Fruit fly (Drosophila melanogaster) whole organism, adult: Measurements from ENCODE around the gene ova.

Source experiments
- CG11617 ChIP-seq: fragments of 200-800 bp; sonication (Bioruptor generic); optimal IDR thresholded peaks from 2 replicates; lab custom pipeline; 2017; ENCODE audit warnings: mild to moderate bottlenecking, missing biosample characterization, missing genetic modification reagents, missing genetic modification characterization
- CG12768 ChIP-seq: fragments of 200-800 bp; sonication (Bioruptor generic); optimal IDR thresholded peaks from 2 replicates; lab custom pipeline; 2017; ENCODE audit warnings: missing biosample characterization, missing genetic modification characterization, mild to moderate bottlenecking, moderate library complexity, missing genetic modification reagents
- CG14711 ChIP-seq: fragments of 200-800 bp; sonication (Bioruptor generic); optimal IDR thresholded peaks from 2 replicates; lab custom pipeline; 2018; ENCODE audit warnings: missing biosample characterization, mild to moderate bottlenecking, missing genetic modification characterization, moderate library complexity
- CG1620 ChIP-seq: fragments of 200-800 bp; sonication (Bioruptor generic); optimal IDR thresholded peaks from 2 replicates; lab custom pipeline; 2016; ENCODE audit warnings: missing biosample characterization, missing genetic modification characterization
- CG33017 ChIP-seq: fragments of 200-800 bp; sonication (Bioruptor generic); optimal IDR thresholded peaks from 2 replicates; lab custom pipeline; 2018; ENCODE audit warnings: missing biosample characterization, mild to moderate bottlenecking, missing genetic modification characterization, moderate library complexity
- CG5204 ChIP-seq: fragments of 200-800 bp; sonication (Bioruptor generic); optimal IDR thresholded peaks from 2 replicates; lab custom pipeline; 2016; ENCODE audit warnings: missing biosample characterization, missing genetic modification characterization
- CG7045 ChIP-seq: fragments of 200-800 bp; sonication (Bioruptor generic); optimal IDR thresholded peaks from 2 replicates; lab custom pipeline; 2017; ENCODE audit warnings: missing biosample characterization, mild to moderate bottlenecking, missing genetic modification characterization
- CG7101 ChIP-seq: fragments of 200-800 bp; sonication (Bioruptor generic); optimal IDR thresholded peaks from 2 replicates; lab custom pipeline; 2018; ENCODE audit warnings: missing biosample characterization, mild to moderate bottlenecking, missing genetic modification characterization, moderate library complexity
- Clk ChIP-seq: fragments of 200-800 bp; sonication (Bioruptor generic); optimal IDR thresholded peaks from 2 replicates; lab custom pipeline; 2017; ENCODE audit warnings: missing biosample characterization, missing genetic modification characterization
- Crg-1 ChIP-seq: fragments of 200-800 bp; sonication (Bioruptor generic); optimal IDR thresholded peaks from 2 replicates; lab custom pipeline; 2016; ENCODE audit warnings: missing biosample characterization, missing genetic modification characterization
- Hr96 ChIP-seq: fragments of 200-800 bp; sonication (Bioruptor generic); optimal IDR thresholded peaks from 2 replicates; lab custom pipeline; 2016; ENCODE audit warnings: missing biosample characterization, missing genetic modification characterization
- Mnt ChIP-seq: fragments of 200-800 bp; sonication (Bioruptor generic); optimal IDR thresholded peaks from 2 replicates; lab custom pipeline; 2016; ENCODE audit warnings: missing biosample characterization, mild to moderate bottlenecking, missing genetic modification characterization
- bab1 ChIP-seq: fragments of 200-800 bp; sonication (Bioruptor generic); optimal IDR thresholded peaks from 3 replicates; lab custom pipeline; 2019; ENCODE audit warnings: missing biosample characterization, mild to moderate bottlenecking, missing genetic modification characterization, moderate library complexity
- cic ChIP-seq: fragments of 200-800 bp; sonication (Bioruptor generic); optimal IDR thresholded peaks from 2 replicates; lab custom pipeline; 2017; ENCODE audit warnings: missing biosample characterization, mild to moderate bottlenecking, missing genetic modification characterization, moderate library complexity
- cnc ChIP-seq, 2 experiments: fragments of >200 bp; optimal IDR thresholded peaks; 2 replicates each; lab custom pipeline; 2017
- kay ChIP-seq: fragments of 200-800 bp; sonication (Bioruptor generic); peaks from one replicate; lab custom pipeline; 2016; ENCODE audit warnings: missing biosample characterization, missing genetic modification characterization, borderline replicate concordance
- ovo ChIP-seq: fragments of 200-800 bp; sonication (Bioruptor generic); optimal IDR thresholded peaks from 2 replicates; lab custom pipeline; 2016; ENCODE audit warnings: missing biosample characterization, missing genetic modification characterization
- pad ChIP-seq: fragments of 200-800 bp; sonication (Bioruptor generic); optimal IDR thresholded peaks from 3 replicates; lab custom pipeline; 2017; ENCODE audit warnings: missing biosample characterization, missing genetic modification characterization, mild to moderate bottlenecking, moderate library complexity, missing genetic modification reagents
- tj ChIP-seq: fragments of 200-800 bp; sonication (Bioruptor generic); optimal IDR thresholded peaks from 3 replicates; lab custom pipeline; 2017; ENCODE audit warnings: missing biosample characterization, mild to moderate bottlenecking, missing genetic modification characterization, moderate library complexity
- toe ChIP-seq: fragments of 200-800 bp; sonication (Bioruptor generic); optimal IDR thresholded peaks from 2 replicates; lab custom pipeline; 2016; ENCODE audit warnings: missing biosample characterization, missing genetic modification characterization

Gene ova

dm6 chr2L:10222550-10223231 lies 8.8 kb downstream of the ova start, which contains the start of gene Bcs1:
Gene Bcs1, plus strand, starts transcription at chr2L:10222657.
- TF ChIP-seq kay (peak; percentile 92), Mnt (GFP tag; lab: Kevin White, UChicago) (no peak), pad (GFP tag; lab: Kevin White, UChicago) (no peak), CG11617 (GFP tag; lab: Kevin White, UChicago) (no peak), CG14711 (tag; lab: Kevin White, UChicago) (no peak)

DNA sequence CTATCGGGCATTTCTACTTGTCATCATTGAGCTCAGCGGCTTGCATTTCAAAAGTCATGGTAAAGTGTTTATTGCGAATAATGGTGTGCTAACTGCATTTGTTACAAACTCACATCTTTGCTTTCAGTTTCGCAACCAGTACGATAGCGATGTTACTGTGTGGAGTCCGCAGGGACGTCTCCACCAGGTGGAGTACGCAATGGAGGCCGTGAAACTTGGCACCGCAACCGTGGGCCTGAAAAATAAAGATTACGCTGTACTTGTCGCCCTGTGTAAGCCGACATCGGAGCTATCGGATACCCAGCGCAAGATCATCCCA lies 10.1 kb downstream of the ova start:
- no peak for TF ChIP-seq ovo (GFP tag; lab: Kevin White, UChicago)
- TF ChIP-seq CG12768 (GFP tag; lab: Kevin White, UChicago) = no peak
- TF ChIP-seq cnc (optimal IDR thresholded peaks at IDR 0.05; lab: Kevin White, UChicago) = peak; percentile 88 to 92

DNA sequence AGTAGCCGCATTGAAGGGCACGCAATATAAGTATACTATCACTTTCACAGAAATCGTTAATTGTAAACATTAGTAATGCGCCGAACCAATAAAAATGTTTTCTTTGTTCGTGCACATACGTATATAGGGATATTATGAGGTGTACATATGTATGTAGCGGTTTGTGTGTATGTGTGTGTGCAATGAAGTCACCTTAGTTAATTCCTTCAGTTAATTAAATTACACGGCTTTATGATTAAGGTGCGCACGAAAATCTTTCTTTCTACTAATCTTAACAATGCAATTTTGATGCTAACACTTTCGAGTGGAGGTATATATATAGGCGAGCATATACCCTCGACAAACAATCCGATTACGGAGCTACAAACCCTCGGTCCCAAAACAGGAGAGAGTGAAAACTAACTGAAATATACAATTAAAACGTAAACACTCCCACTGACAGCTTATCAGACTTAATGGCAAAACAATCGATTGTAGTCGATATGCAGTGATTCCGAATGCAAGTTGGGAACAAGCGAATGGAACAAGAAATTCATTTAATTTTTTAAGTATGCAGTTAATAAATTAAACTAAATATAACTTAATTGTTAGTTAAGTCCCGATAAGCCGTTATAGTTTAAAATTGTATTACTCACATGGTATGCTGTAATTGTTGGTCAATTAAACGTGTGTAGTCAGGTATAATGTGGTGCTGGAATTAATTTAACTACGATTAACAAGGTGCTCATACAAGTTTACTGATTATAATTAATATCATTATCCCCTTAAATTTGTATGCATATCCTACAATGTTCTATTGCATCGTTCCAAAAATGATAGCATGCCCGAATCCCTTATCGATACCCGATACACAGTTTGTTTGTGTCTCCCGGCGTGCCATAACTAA lies 10.7 kb downstream of the ova start, which contains the start of the genes Npc1a and Prosalpha6:
TSS of gene Npc1a (minus strand) at position 716 of the 886 bp plus-strand sequence.
TSS of gene Prosalpha6 (plus strand) at position 851 of the 886 bp plus-strand sequence.
- TF ChIP-seq tj (GFP tag; lab: Kevin White, UChicago) = peak; percentile 4
- TF ChIP-seq cic = peak; percentile 37
- peak; percentile 72 for TF ChIP-seq kay
- TF ChIP-seq bab1 (GFP tag; lab: Kevin White, UChicago) = peak; percentile 44
- TF ChIP-seq CG12768 (GFP tag; lab: Kevin White, UChicago) = peak; percentile 52
- TF ChIP-seq CG5204 = no peak
- TF ChIP-seq Clk (GFP tag; lab: Kevin White, UChicago) = no peak
- peak; percentile 39 for TF ChIP-seq pad (GFP tag; lab: Kevin White, UChicago)
- no peak for TF ChIP-seq CG7101 (tag; lab: Kevin White, UChicago)
- TF ChIP-seq CG7045 (GFP tag; lab: Kevin White, UChicago) = peak; percentile 3

DNA sequence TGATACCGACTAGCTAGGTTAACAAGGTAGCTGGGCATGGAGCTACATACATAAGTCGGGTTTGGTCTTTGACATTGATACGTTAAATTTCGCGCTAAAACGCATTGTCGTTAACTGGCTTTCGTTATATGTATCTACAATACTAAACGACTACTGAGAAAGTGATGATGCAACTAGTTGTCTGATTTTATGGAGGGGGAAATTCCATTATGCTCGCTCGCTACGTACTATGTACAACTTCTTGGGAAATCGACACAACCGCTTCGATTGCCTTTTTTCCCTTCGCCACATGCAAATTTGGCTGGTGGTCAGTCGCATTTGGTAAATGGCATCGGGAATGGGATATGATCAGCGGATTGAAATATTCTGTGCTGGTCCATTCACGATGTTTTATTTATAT lies 11.5 kb downstream of the ova start:
- TF ChIP-seq Clk (GFP tag; lab: Kevin White, UChicago) (no peak), tj (GFP tag; lab: Kevin White, UChicago) (peak; percentile 77), ovo (GFP tag; lab: Kevin White, UChicago) (no peak), CG5204 (no peak), kay (no peak), Crg-1 (GFP tag; lab: Kevin White, UChicago) (no peak)

DNA sequence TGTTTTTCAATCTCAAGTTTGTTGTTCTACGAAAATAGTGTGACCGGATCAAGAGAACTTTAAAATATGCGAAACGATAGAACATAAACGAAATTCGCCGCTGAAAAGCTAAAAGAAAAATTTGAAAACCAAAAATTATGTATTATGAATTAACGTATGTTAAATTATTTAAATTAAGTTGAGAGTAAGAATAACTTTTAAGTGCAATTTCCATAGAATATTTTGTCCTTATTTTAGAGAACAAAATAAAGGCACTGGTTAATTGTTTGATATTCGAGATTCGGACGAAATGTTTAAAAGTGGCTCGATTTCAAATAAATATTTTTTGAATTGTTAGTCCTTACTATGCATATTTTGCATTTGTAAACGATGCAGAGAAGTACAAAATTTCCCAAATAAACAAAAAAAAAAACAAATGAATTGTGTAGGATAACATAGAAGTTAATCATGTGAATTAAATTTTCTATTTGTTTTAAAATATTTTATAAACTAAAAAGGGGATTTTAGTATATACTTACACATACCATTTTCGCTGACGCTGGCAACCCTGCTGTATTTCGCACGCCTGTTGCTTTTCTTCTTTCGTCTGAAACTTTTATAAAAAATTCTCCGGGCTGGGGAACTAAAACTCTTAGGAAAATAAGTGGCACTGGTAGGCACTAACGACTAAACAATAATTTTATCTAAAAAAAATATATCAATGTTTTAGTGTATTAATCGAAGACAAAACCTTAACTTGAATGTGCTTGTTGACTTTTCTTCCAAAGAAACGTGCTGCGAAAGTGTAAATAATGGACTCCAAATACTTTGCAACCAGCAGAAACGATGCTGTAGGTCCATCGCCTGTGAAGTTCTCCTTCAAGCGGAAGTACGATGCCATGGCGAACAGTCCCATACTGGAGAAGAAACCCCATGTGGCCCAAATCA lies 20.6 kb downstream of the ova start, which contains the start of the genes CG5727 and ath:
TSS of gene CG5727 (minus strand) at position 51 of the 927 bp plus-strand sequence.
TSS of gene ath (plus strand) at position 513 of the 927 bp plus-strand sequence.
- no peak for TF ChIP-seq Hr96 (GFP tag; lab: Kevin White, UChicago)
- no peak for TF ChIP-seq cic
- TF ChIP-seq CG12768 (GFP tag; lab: Kevin White, UChicago) = no peak
- TF ChIP-seq ovo (GFP tag; lab: Kevin White, UChicago) = no peak
- no peak for TF ChIP-seq pad (GFP tag; lab: Kevin White, UChicago)
- no peak for TF ChIP-seq bab1 (GFP tag; lab: Kevin White, UChicago)
- peak; percentile 17 for TF ChIP-seq CG7045 (GFP tag; lab: Kevin White, UChicago)
- TF ChIP-seq CG7101 (tag; lab: Kevin White, UChicago) = no peak
- peak; percentile 67 for TF ChIP-seq kay
- TF ChIP-seq CG5204 = no peak
- peak; percentile 11 for TF ChIP-seq Crg-1 (GFP tag; lab: Kevin White, UChicago)
- TF ChIP-seq CG14711 (tag; lab: Kevin White, UChicago) = peak; percentile 85
- no peak for TF ChIP-seq toe (GFP tag; lab: Kevin White, UChicago)
- peak; percentile 21 for TF ChIP-seq CG11617 (GFP tag; lab: Kevin White, UChicago)
- TF ChIP-seq CG33017 (tag; lab: Kevin White, UChicago) = no peak
- TF ChIP-seq Clk (GFP tag; lab: Kevin White, UChicago) = no peak
- peak; percentile 11 for TF ChIP-seq CG1620
- TF ChIP-seq tj (GFP tag; lab: Kevin White, UChicago) = no peak
- peak; percentile 15 for TF ChIP-seq Mnt (GFP tag; lab: Kevin White, UChicago)
- TF ChIP-seq cnc (optimal IDR thresholded peaks at IDR 0.05; lab: Kevin White, UChicago) = no peak
